Worm (Caenorhabditis elegans): ENCODE results near the gene R05A10.3.

DNA sequence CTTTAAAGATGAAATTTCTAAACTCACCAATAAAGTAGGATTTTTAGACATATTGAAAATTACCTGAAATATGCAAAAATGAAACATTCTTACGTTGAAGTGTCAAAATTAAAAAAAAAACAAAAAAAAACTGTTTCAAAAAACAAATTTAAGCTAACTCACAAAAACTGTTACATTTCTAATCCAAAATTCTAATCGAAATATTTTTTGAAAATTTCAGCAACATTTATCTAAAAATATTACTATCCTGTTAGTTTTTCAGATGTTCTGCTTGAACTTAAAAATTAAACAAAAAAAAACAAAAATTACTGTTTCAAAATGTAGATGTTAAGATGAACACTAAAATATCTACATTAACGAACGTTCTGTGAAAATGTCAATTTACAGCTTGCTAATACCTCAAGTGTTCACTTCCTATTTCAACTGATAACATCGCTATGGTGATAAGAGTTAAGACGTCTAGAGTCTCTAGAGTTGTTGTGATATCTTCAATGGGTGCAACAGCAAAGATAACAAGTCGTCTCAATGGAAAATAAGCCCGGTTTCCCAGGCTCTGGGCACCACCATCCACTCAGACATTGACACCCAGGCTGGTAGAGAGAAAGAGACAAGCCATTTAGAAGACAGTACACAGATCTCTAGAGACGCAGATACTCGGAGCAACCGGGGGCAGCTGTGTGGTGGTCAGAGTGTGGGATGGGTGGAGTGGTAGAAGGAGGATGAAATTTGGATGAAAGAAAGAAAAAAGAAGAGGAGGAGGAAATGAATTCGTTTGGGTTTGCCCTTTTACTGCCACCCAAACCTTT lies 48.3 kb downstream of the R05A10.3 start, which contains the start of gene H12I19.115:
- TF ChIP-seq elt-3 (tag; optimal IDR thresholded peaks at IDR 0.05) (no peak), nhr-28 (tag; optimal IDR thresholded peaks at IDR 0.05) (no peak), grh-1 (GFP tag; IDR thresholded peaks at IDR 0.05) (no peak)

Data from whole organism, L1 larva.